Worm (Caenorhabditis elegans): ENCODE data around the gene mml-1.

mml-1 gene

ce11 chrIII:7339138-7339537 is 35.4 kb downstream of the mml-1 start:
- TF ChIP-seq lsl-1 (GFP tag; optimal IDR thresholded peaks at IDR 0.05), result peak; percentile 50
- no peak for TF ChIP-seq F49E8.2 (tag; optimal IDR thresholded peaks at IDR 0.05; ENCODE audit: insufficient read depth)
- TF ChIP-seq F33H1.4 (GFP tag; IDR thresholded peaks at IDR 0.05), result peak; percentile 59; the same call in 1 of the 2 replicates

- TF ChIP-seq attf-3 (GFP tag; conservative IDR thresholded peaks at IDR 0.05), result 0 out of 2 replicates have a peak, but pooled peaks have one; percentile 20
- peak in 1 of 2 experiments; percentile 4 for TF ChIP-seq let-607 (tag; optimal IDR thresholded peaks at IDR 0.05)
- no peak for TF ChIP-seq F10E7.11 (tag; optimal IDR thresholded peaks at IDR 0.05)
- no peak; the same call in 1 of the 2 replicates for TF ChIP-seq madf-8 (GFP tag; conservative IDR thresholded peaks at IDR 0.05)
- no peak for TF ChIP-seq ztf-25 (GFP tag; IDR thresholded peaks at IDR 0.05)
- no peak for TF ChIP-seq snpc-1.1 (tag; optimal IDR thresholded peaks at IDR 0.05; ENCODE audit: insufficient read depth)
- no peak for TF ChIP-seq F23B12.7 (tag; optimal IDR thresholded peaks at IDR 0.05; ENCODE audit: insufficient read depth)
- no peak for TF ChIP-seq egrh-3 (GFP tag; IDR thresholded peaks at IDR 0.05)
- TF ChIP-seq T07F8.4 (tag; optimal IDR thresholded peaks at IDR 0.05), result no peak
- no peak for TF ChIP-seq ZK185.1 (tag; optimal IDR thresholded peaks at IDR 0.05; ENCODE audit: poor library complexity, severe bottlenecking)
- no peak for TF ChIP-seq nhr-179 (tag; optimal IDR thresholded peaks at IDR 0.05)
- no peak for TF ChIP-seq rec-8 (tag; optimal IDR thresholded peaks at IDR 0.05)
- TF ChIP-seq unc-62 (GFP tag; optimal IDR thresholded peaks at IDR 0.05), result no peak
- TF ChIP-seq Y53G8AR.9 (GFP tag; conservative IDR thresholded peaks at IDR 0.05), result no peak; the same call in 1 of the 2 replicates
- no peak for TF ChIP-seq ztf-28 (GFP tag; IDR thresholded peaks at IDR 0.05)
- TF ChIP-seq dpl-1 (GFP tag; optimal IDR thresholded peaks at IDR 0.05), result no peak
- TF ChIP-seq mcd-1 (GFP tag; IDR thresholded peaks at IDR 0.05), result peak; percentile 44
- no peak for TF ChIP-seq somi-1 (GFP tag; optimal IDR thresholded peaks at IDR 0.05)
- TF ChIP-seq chd-7 (tag; optimal IDR thresholded peaks at IDR 0.05), result peak; percentile 72
- TF ChIP-seq die-1 (tag; optimal IDR thresholded peaks at IDR 0.05), result no peak
- peak; percentile 18 for TF ChIP-seq snpc-4 (GFP tag; optimal IDR thresholded peaks at IDR 0.05)
- TF ChIP-seq snpc-4 (tag; optimal IDR thresholded peaks at IDR 0.05), result peak in 1 of 4 experiments; percentile 42
- peak; percentile 62 for TF ChIP-seq athp-1 (tag; optimal IDR thresholded peaks at IDR 0.05)
- peak; percentile 61 for TF ChIP-seq B0035.1 (tag; optimal IDR thresholded peaks at IDR 0.05)
- no peak for TF ChIP-seq nfya-1 (tag; optimal IDR thresholded peaks at IDR 0.05; ENCODE audit: borderline replicate concordance, insufficient read depth)
- TF ChIP-seq F22D6.2 (tag; optimal IDR thresholded peaks at IDR 0.05), result no peak
- TF ChIP-seq hsf-1 (GFP tag; IDR thresholded peaks at IDR 0.05), result peak; percentile 60
- peak; percentile 25 for TF ChIP-seq ztf-22 (GFP tag; optimal IDR thresholded peaks at IDR 0.05)
- no peak for TF ChIP-seq ceh-58 (GFP tag; IDR thresholded peaks at IDR 0.05)
- peak; percentile 34 for TF ChIP-seq mes-4 (tag; optimal IDR thresholded peaks at IDR 0.05)
- TF ChIP-seq pbrm-1 (GFP tag; IDR thresholded peaks at IDR 0.05), result no peak
- peak; percentile 62 for TF ChIP-seq dpff-1 (tag; optimal IDR thresholded peaks at IDR 0.05)
- no peak for TF ChIP-seq xnd-1 (tag; optimal IDR thresholded peaks at IDR 0.05)
- TF ChIP-seq tbp1 (GFP tag; optimal IDR thresholded peaks at IDR 0.05), result peak; percentile 32
- peak; percentile 79; the same call in 1 of the 2 replicates for TF ChIP-seq let-526 (GFP tag; IDR thresholded peaks at IDR 0.05)
- no peak for TF ChIP-seq lin-40 (tag; optimal IDR thresholded peaks at IDR 0.05)
- no peak for TF ChIP-seq bed-1 (GFP tag; IDR thresholded peaks at IDR 0.05)
- TF ChIP-seq egl-18 (GFP tag; IDR thresholded peaks at IDR 0.05), result no peak
- no peak for TF ChIP-seq ztf-6 (GFP tag; IDR thresholded peaks at IDR 0.05)
- peak; percentile 33; the same call in 1 of the 2 replicates for TF ChIP-seq F33H1.4 (GFP tag; IDR thresholded peaks at IDR 0.05)
- 0 out of 2 replicates have a peak, but pooled peaks have one; percentile 32 for TF ChIP-seq hlh-26 (GFP tag; conservative IDR thresholded peaks at IDR 0.05)
- TF ChIP-seq madf-3 (GFP tag; IDR thresholded peaks at IDR 0.05), result no peak
- TF ChIP-seq efl-1 (GFP tag; optimal IDR thresholded peaks at IDR 0.05), result no peak
- TF ChIP-seq nhr-80 (tag; optimal IDR thresholded peaks at IDR 0.05), result no peak
These were observed 35.8 kb downstream of the mml-1 start, which contains the start of gene kap-1 for ce11 chrIII:7338693-7339092. Gene kap-1 (plus strand): TSS chrIII:7338835.
